Worm (Caenorhabditis elegans) whole organism, young adult: Measurements from ENCODE around the gene fbxb-112.

Experiments
- B0019.2 ChIP-seq: fragments of 200-800 bp; sonication (Bioruptor generic); conservative IDR thresholded peaks from 2 replicates; pipeline ENCODE4 v1.3.6; 2022; ENCODE audit warnings: missing genetic modification reagents, missing genetic modification characterization, missing compliant biosample characterization
- bed-1 ChIP-seq: fragments of 200-800 bp; sonication (Bioruptor generic); IDR thresholded peaks from 2 replicates; pipeline ENCODE4 v1.3.6; 2022; ENCODE audit warnings: missing genetic modification reagents, missing genetic modification characterization, missing compliant biosample characterization
- cebp-1 ChIP-seq, 2 experiments: fragments of 200-800 bp in 1 of 2; sonication (Bioruptor generic) in 1 of 2; sonication (generic microtip) in 1 of 2; IDR thresholded peaks in 1 of 2; optimal IDR thresholded peaks in 1 of 2; 2 replicates each; pipeline versions ENCODE4 v1.3.6 to Lab custom; 2017 to 2022; ENCODE audit warnings: missing compliant biosample characterization in 2 of 2, missing genetic modification characterization in 2 of 2, mild to moderate bottlenecking in 1 of 2, missing genetic modification reagents in 1 of 2, moderate library complexity in 1 of 2
- ceh-100 ChIP-seq: fragments of 200-800 bp; sonication (Bioruptor generic); IDR thresholded peaks from 2 replicates; pipeline ENCODE4 v1.3.6; 2022; ENCODE audit warnings: missing genetic modification reagents, missing genetic modification characterization, missing compliant biosample characterization
- let-607 ChIP-seq, 2 experiments: fragments of 200-800 bp in 1 of 2; sonication (Bioruptor generic) in 1 of 2; sonication (generic microtip) in 1 of 2; optimal IDR thresholded peaks; 2 replicates each; lab custom pipeline; 2016 to 2018; ENCODE audit warnings: mild to moderate bottlenecking in 2 of 2, missing compliant biosample characterization in 2 of 2, missing genetic modification characterization in 2 of 2, moderate library complexity in 2 of 2, missing genotype in 1 of 2
- lin-40 ChIP-seq: sonication (generic microtip); optimal IDR thresholded peaks from 2 replicates; lab custom pipeline; 2016; ENCODE audit warnings: missing genetic modification characterization, mild to moderate bottlenecking, missing compliant biosample characterization, missing genotype, missing genetic modification reagents
- lsy-27 ChIP-seq: sonication (generic microtip); optimal IDR thresholded peaks from 2 replicates; lab custom pipeline; 2017; ENCODE audit warnings: missing genetic modification characterization, mild to moderate bottlenecking, missing compliant biosample characterization, antibody characterized with exemption, missing genotype, borderline replicate concordance; ENCODE audit not compliant: insufficient read depth
- madf-10 ChIP-seq: sonication (generic microtip); optimal IDR thresholded peaks from 2 replicates; lab custom pipeline; 2016; ENCODE audit warnings: mild to moderate bottlenecking, missing genetic modification characterization, missing compliant biosample characterization
- nfya-1 ChIP-seq: sonication (generic microtip); optimal IDR thresholded peaks from 2 replicates; lab custom pipeline; 2017; ENCODE audit warnings: antibody characterized with exemption, missing compliant biosample characterization, missing genetic modification characterization, borderline replicate concordance; ENCODE audit not compliant: insufficient read depth
- nfyb-1 ChIP-seq: fragments of 200-800 bp; sonication (Bioruptor generic); IDR thresholded peaks from 2 replicates; pipeline ENCODE4 v1.3.6; 2022; ENCODE audit warnings: missing genetic modification reagents, missing genetic modification characterization, missing compliant biosample characterization
- rec-8 ChIP-seq, 2 experiments: sonication (generic microtip); optimal IDR thresholded peaks; 2 replicates each; lab custom pipeline; 2016; ENCODE audit warnings: mild to moderate bottlenecking in 2 of 2, missing genetic modification characterization in 2 of 2, missing genetic modification reagents in 2 of 2, missing genotype in 2 of 2, missing biosample characterization in 1 of 2, missing compliant biosample characterization in 1 of 2, moderate library complexity in 1 of 2
- snpc-3.4 ChIP-seq: sonication (generic microtip); optimal IDR thresholded peaks from 2 replicates; lab custom pipeline; 2017; ENCODE audit warnings: missing genetic modification characterization, mild to moderate bottlenecking, missing compliant biosample characterization, antibody characterized with exemption, moderate library complexity, missing genotype, missing genetic modification reagents
- unc-130 ChIP-seq: sonication (generic microtip); optimal IDR thresholded peaks from 2 replicates; lab custom pipeline; 2016; ENCODE audit warnings: missing genetic modification reagents, missing genetic modification characterization, missing compliant biosample characterization
- unc-62 ChIP-seq: fragments of 150-350 bp; optimal IDR thresholded peaks from 2 replicates; lab custom pipeline; 2014; ENCODE audit warnings: missing biosample characterization, missing genetic modification reagents, missing genetic modification characterization

ce11 chrII:3443154-3443553 lies 47.7 kb upstream of the fbxb-112 start, which contains the start of gene C16C8.22:
- no peak for TF ChIP-seq B0019.2 (GFP tag; lab: Robert Waterston, UW)
- TF ChIP-seq bed-1: no peak
- TF ChIP-seq rec-8 (tag; optimal IDR thresholded peaks at IDR 0.05; lab: Kevin White, UChicago): no peak
- no peak for TF ChIP-seq unc-62 (GFP tag; lab: Kevin White, UChicago)
- TF ChIP-seq madf-10: no peak
- TF ChIP-seq ceh-100: no peak
- no peak for TF ChIP-seq let-607 (tag; optimal IDR thresholded peaks at IDR 0.05; lab: Kevin White, UChicago)
- TF ChIP-seq lin-40 (tag; lab: Kevin White, UChicago): no peak
- TF ChIP-seq lsy-27: no peak
- TF ChIP-seq snpc-3.4 (tag; lab: Kevin White, UChicago): no peak
- TF ChIP-seq nfyb-1 (GFP tag; lab: Robert Waterston, UW): no peak
- TF ChIP-seq unc-130 (GFP tag; lab: Kevin White, UChicago): no peak
- TF ChIP-seq cebp-1 (GFP tag; IDR thresholded peaks at IDR 0.05; lab: Robert Waterston, UW): no peak
- TF ChIP-seq cebp-1 (tag; optimal IDR thresholded peaks at IDR 0.05; lab: Kevin White, UChicago): no peak
- TF ChIP-seq nfya-1 (tag; lab: Kevin White, UChicago): no peak
